Worm (Caenorhabditis elegans) whole organism, L3 larva: ENCODE results near the gene srx-21.

Experiments used
- R02D3.7 ChIP-seq: fragments of 150-350 bp; optimal IDR thresholded peaks from 2 replicates; lab custom pipeline; 2014; ENCODE audit warnings: missing biosample characterization, missing genetic modification characterization
- ZK546.5 ChIP-seq: sonication (generic microtip); optimal IDR thresholded peaks from 2 replicates; lab custom pipeline; 2017; ENCODE audit warnings: missing biosample characterization, missing genetic modification characterization
- aly-2 ChIP-seq: fragments of 150-350 bp; optimal IDR thresholded peaks from 2 replicates; lab custom pipeline; 2014; ENCODE audit warnings: missing biosample characterization, missing genetic modification characterization
- ceh-28 ChIP-seq: fragments of 150-350 bp; optimal IDR thresholded peaks from 2 replicates; lab custom pipeline; 2014; ENCODE audit warnings: missing biosample characterization, missing genetic modification reagents, missing genetic modification characterization
- ceh-82 ChIP-seq: fragments of 150-350 bp; optimal IDR thresholded peaks from 2 replicates; lab custom pipeline; 2014; ENCODE audit warnings: missing biosample characterization, missing genetic modification characterization
- ceh-9 ChIP-seq: sonication (generic microtip); optimal IDR thresholded peaks from 2 replicates; lab custom pipeline; 2018; ENCODE audit warnings: missing biosample characterization, missing genetic modification characterization
- egl-27 ChIP-seq: sonication (generic microtip); optimal IDR thresholded peaks from 4 replicates; lab custom pipeline; 2017; ENCODE audit warnings: missing biosample characterization, missing genetic modification reagents, missing genetic modification characterization
- egl-5 ChIP-seq: fragments of 150-350 bp; optimal IDR thresholded peaks from 2 replicates; lab custom pipeline; 2017; ENCODE audit warnings: missing biosample characterization, missing genetic modification reagents, missing genetic modification characterization, inconsistent platforms
- elt-1 ChIP-seq: fragments of 150-350 bp; optimal IDR thresholded peaks from 2 replicates; lab custom pipeline; 2014; ENCODE audit warnings: missing biosample characterization, missing genetic modification characterization
- elt-2 ChIP-seq: sonication (generic microtip); optimal IDR thresholded peaks from 2 replicates; lab custom pipeline; 2016; ENCODE audit warnings: missing genetic modification reagents, mild to moderate bottlenecking, missing genetic modification characterization, missing compliant biosample characterization
- elt-3 ChIP-seq, 3 experiments: fragments of 150-350 bp in 1 of 3; sonication (generic microtip) in 2 of 3; optimal IDR thresholded peaks; 2 replicates in 2 of 3; 4 replicates in 1 of 3; lab custom pipeline; 2014 to 2017; ENCODE audit warnings: missing biosample characterization in 3 of 3, missing genetic modification characterization in 3 of 3
- fkh-10 ChIP-seq: sonication (generic microtip); optimal IDR thresholded peaks from 2 replicates; lab custom pipeline; 2017; ENCODE audit warnings: missing biosample characterization, missing genetic modification reagents, missing genetic modification characterization
- fkh-2 ChIP-seq: fragments of 150-350 bp; optimal IDR thresholded peaks from 2 replicates; lab custom pipeline; 2014; ENCODE audit warnings: missing biosample characterization, missing genetic modification reagents, missing genetic modification characterization
- fos-1 ChIP-seq: fragments of 150-350 bp; optimal IDR thresholded peaks from 2 replicates; lab custom pipeline; 2014; ENCODE audit warnings: missing biosample characterization, missing genetic modification characterization
- jun-1 ChIP-seq: fragments of 150-350 bp; optimal IDR thresholded peaks from 2 replicates; lab custom pipeline; 2014; ENCODE audit warnings: missing biosample characterization, missing genetic modification reagents, missing genetic modification characterization
- lin-39 ChIP-seq: fragments of 150-350 bp; optimal IDR thresholded peaks from 2 replicates; lab custom pipeline; 2018; ENCODE audit warnings: missing biosample characterization, missing genetic modification reagents, missing genetic modification characterization
- lsy-12 ChIP-seq: sonication (generic microtip); optimal IDR thresholded peaks from 2 replicates; lab custom pipeline; 2016; ENCODE audit warnings: mild to moderate bottlenecking, missing genetic modification characterization, missing compliant biosample characterization
- mdl-1 ChIP-seq: fragments of 150-350 bp; optimal IDR thresholded peaks from 2 replicates; lab custom pipeline; 2014; ENCODE audit warnings: missing biosample characterization, missing genetic modification characterization
- nfya-1 ChIP-seq: sonication (generic microtip); optimal IDR thresholded peaks from 2 replicates; lab custom pipeline; 2017; ENCODE audit warnings: missing genetic modification characterization, mild to moderate bottlenecking, missing compliant biosample characterization, antibody characterized with exemption, moderate library complexity; ENCODE audit not compliant: insufficient read depth
- nhr-11 ChIP-seq: fragments of 150-350 bp; optimal IDR thresholded peaks from 2 replicates; lab custom pipeline; 2014; ENCODE audit warnings: missing biosample characterization, missing genetic modification characterization
- nhr-12 ChIP-seq: fragments of 150-350 bp; optimal IDR thresholded peaks from 2 replicates; lab custom pipeline; 2014; ENCODE audit warnings: missing biosample characterization, missing genetic modification characterization
- nhr-23 ChIP-seq: fragments of 150-350 bp; optimal IDR thresholded peaks from 2 replicates; lab custom pipeline; 2014; ENCODE audit warnings: missing biosample characterization, missing genetic modification reagents, missing genetic modification characterization
- nhr-237 ChIP-seq: fragments of 150-350 bp; optimal IDR thresholded peaks from 2 replicates; lab custom pipeline; 2014; ENCODE audit warnings: missing biosample characterization, missing genetic modification characterization
- nhr-28 ChIP-seq: fragments of 150-350 bp; optimal IDR thresholded peaks from 2 replicates; lab custom pipeline; 2014; ENCODE audit warnings: missing biosample characterization, missing genetic modification characterization
- nhr-67 ChIP-seq: fragments of 150-350 bp; optimal IDR thresholded peaks from 2 replicates; lab custom pipeline; 2014; ENCODE audit warnings: missing biosample characterization, missing genetic modification characterization
- nhr-76 ChIP-seq: fragments of 150-350 bp; sonication (generic microtip); optimal IDR thresholded peaks from 5 replicates; lab custom pipeline; 2014; ENCODE audit warnings: missing biosample characterization, missing genetic modification characterization
- pha-4 ChIP-seq: fragments of 150-350 bp; optimal IDR thresholded peaks from 2 replicates; lab custom pipeline; 2014; ENCODE audit warnings: missing biosample characterization, missing genetic modification reagents, missing genetic modification characterization
- pqm-1 ChIP-seq: fragments of 150-350 bp; optimal IDR thresholded peaks from 2 replicates; lab custom pipeline; 2017; ENCODE audit warnings: missing biosample characterization, missing genetic modification characterization, inconsistent platforms
- sea-2 ChIP-seq: fragments of 150-350 bp; sonication (generic microtip); optimal IDR thresholded peaks from 4 replicates; lab custom pipeline; 2014; ENCODE audit warnings: missing biosample characterization, missing genetic modification reagents, missing genetic modification characterization
- skn-1 ChIP-seq: fragments of 150-350 bp; optimal IDR thresholded peaks from 2 replicates; lab custom pipeline; 2014; ENCODE audit warnings: missing biosample characterization, missing genetic modification characterization
- tbx-2 ChIP-seq: sonication (generic microtip); optimal IDR thresholded peaks from 2 replicates; lab custom pipeline; 2016; ENCODE audit warnings: mild to moderate bottlenecking, missing genetic modification characterization, missing compliant biosample characterization
- unc-62 ChIP-seq: fragments of 150-350 bp; sonication (generic microtip); optimal IDR thresholded peaks from 4 replicates; lab custom pipeline; 2014; ENCODE audit warnings: missing biosample characterization, missing genetic modification reagents, missing genetic modification characterization
- ztf-11 ChIP-seq: fragments of 150-350 bp; optimal IDR thresholded peaks from 2 replicates; lab custom pipeline; 2014; ENCODE audit warnings: missing biosample characterization, missing genetic modification characterization
- ztf-4 ChIP-seq: fragments of 150-350 bp; optimal IDR thresholded peaks from 2 replicates; lab custom pipeline; 2014; ENCODE audit warnings: missing biosample characterization, missing genetic modification characterization

Gene srx-21

DNA sequence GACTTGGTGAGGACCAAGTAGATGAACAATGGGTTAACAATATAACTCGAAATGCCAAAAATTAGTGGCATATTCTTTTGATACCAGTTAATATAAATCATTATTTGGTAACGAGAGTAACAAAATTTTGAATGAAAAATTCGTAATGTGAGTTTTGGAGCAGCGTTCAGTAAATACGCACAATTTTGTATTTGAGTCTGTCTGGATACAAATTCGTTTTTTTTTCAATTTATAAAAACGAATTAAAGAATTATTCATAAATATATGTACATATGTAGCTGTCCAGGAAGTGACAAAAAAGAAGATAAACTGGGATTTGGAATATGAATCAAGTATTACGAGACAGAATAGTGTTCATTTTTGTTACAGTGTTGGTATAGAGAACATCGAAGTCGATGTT, 23.9 kb upstream of the srx-21 start, which contains the start of gene srj-5:
Gene srj-5, minus strand, starts transcription at position 101 of the 400 bp plus-strand sequence.
- TF ChIP-seq aly-2 (no peak), fkh-2 (tag; lab: Kevin White, UChicago) (no peak), ztf-11 (no peak), ceh-82 (tag; lab: Kevin White, UChicago) (no peak), nhr-28 (tag; lab: Kevin White, UChicago) (no peak), sea-2 (GFP tag; lab: Kevin White, UChicago) (no peak)

ce11 chrV:654402-654801, 22.4 kb upstream of the srx-21 start, which contains the start of gene srj-6:
srj-6 (minus strand) TSS chrV:654502.
- no peak for TF ChIP-seq ceh-28
- TF ChIP-seq ceh-9, result no peak
- no peak for TF ChIP-seq egl-27
- TF ChIP-seq ZK546.5 (tag; lab: Kevin White, UChicago), result no peak
- TF ChIP-seq nhr-23, result no peak

ce11 chrV:655823-656222, 21.0 kb upstream of the srx-21 start, which contains the start of gene srh-245:
srh-245 (minus strand) TSS chrV:655923.
- no peak for TF ChIP-seq pha-4 (tag; lab: Kevin White, UChicago)
- no peak for TF ChIP-seq unc-62
- TF ChIP-seq mdl-1 (tag; lab: Kevin White, UChicago), result no peak
- no peak for TF ChIP-seq ztf-4 (tag; lab: Kevin White, UChicago)
- TF ChIP-seq sea-2 (GFP tag; lab: Kevin White, UChicago), result no peak
- no peak for TF ChIP-seq skn-1 (tag; lab: Kevin White, UChicago)
- no peak for TF ChIP-seq egl-5 (tag; lab: Kevin White, UChicago)
- no peak for TF ChIP-seq elt-3 (tag; optimal IDR thresholded peaks at IDR 0.05; lab: Kevin White, UChicago)
- TF ChIP-seq fos-1 (tag; lab: Kevin White, UChicago), result no peak
- no peak for TF ChIP-seq nhr-12 (tag; lab: Kevin White, UChicago)
- no peak for TF ChIP-seq nhr-28 (tag; lab: Kevin White, UChicago)
- no peak for TF ChIP-seq lsy-12 (tag; lab: Kevin White, UChicago)
- TF ChIP-seq R02D3.7 (tag; lab: Kevin White, UChicago), result no peak
- no peak for TF ChIP-seq lin-39 (tag; lab: Kevin White, UChicago)
- no peak for TF ChIP-seq tbx-2 (tag; lab: Kevin White, UChicago)
- TF ChIP-seq ztf-11, result no peak
- TF ChIP-seq ZK546.5 (tag; lab: Kevin White, UChicago), result no peak
- no peak for TF ChIP-seq nhr-67 (tag; lab: Kevin White, UChicago)
- no peak for TF ChIP-seq jun-1
- TF ChIP-seq egl-27, result no peak
- TF ChIP-seq, all 47 proteins: peak for 0

- TF ChIP-seq pqm-1 (tag; lab: Kevin White, UChicago), result no peak
- no peak for TF ChIP-seq nhr-28 (tag; lab: Kevin White, UChicago)
- TF ChIP-seq sea-2 (GFP tag; lab: Kevin White, UChicago), result no peak
- TF ChIP-seq nhr-76 (tag; lab: Kevin White, UChicago), result no peak
- TF ChIP-seq mdl-1 (tag; lab: Kevin White, UChicago), result no peak
- TF ChIP-seq unc-62, result no peak
- no peak for TF ChIP-seq jun-1
Observed at ce11 chrV:657678-658077, 19.2 kb upstream of the srx-21 start, which contains the start of gene srh-246. srh-246 (minus strand) TSS chrV:657778.

DNA sequence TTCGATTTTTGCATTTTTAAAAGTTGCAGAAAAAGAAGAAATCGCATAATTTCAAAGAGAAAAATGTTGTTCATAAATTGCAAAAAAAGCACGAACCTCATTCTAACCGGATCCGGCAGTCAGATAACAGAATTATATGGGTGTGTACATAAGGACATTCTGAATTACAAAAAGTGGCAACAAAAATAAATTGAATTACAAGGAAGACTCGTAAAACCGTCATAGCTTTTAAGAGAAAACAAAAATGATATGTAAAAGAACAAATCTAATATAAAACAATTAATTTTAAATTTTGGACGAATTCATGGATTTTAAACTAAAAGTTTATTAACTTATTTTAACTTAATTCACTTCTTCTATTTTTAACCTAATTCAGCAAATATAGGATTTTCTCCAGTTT, 16.6 kb upstream of the srx-21 start, which contains the start of gene F31F4.17:
Gene F31F4.17, minus strand, starts transcription at position 101 of the 400 bp plus-strand sequence.
- TF ChIP-seq nhr-237 (tag; lab: Kevin White, UChicago), result no peak
- TF ChIP-seq nfya-1 (tag; lab: Kevin White, UChicago), result no peak
- no peak for TF ChIP-seq elt-2 (tag; lab: Kevin White, UChicago)
- TF ChIP-seq nhr-23, result no peak
- no peak for TF ChIP-seq fkh-10 (GFP tag; lab: Kevin White, UChicago)
- TF ChIP-seq ztf-4 (tag; lab: Kevin White, UChicago), result no peak
- TF ChIP-seq jun-1, result no peak
- TF ChIP-seq elt-1, result no peak
- no peak for TF ChIP-seq egl-27
- TF ChIP-seq nhr-11 (tag; lab: Kevin White, UChicago), result no peak
